Worm (Caenorhabditis elegans) whole organism, midembryonic: ENCODE results near the gene ugt-17.

Experiments used
- T22C8.4 ChIP-seq: fragments of 200-800 bp; sonication (Bioruptor generic); IDR thresholded peaks from 2 replicates; pipeline ENCODE4 v1.3.6; 2022; ENCODE audit warnings: missing genetic modification characterization, missing compliant biosample characterization
- cog-1 ChIP-seq: sonication (generic microtip); optimal IDR thresholded peaks from 2 replicates; lab custom pipeline; 2016; ENCODE audit warnings: missing genetic modification characterization, missing compliant biosample characterization
- flt-1 ChIP-seq: fragments of 200-800 bp; sonication (Bioruptor generic); IDR thresholded peaks from 2 replicates; pipeline ENCODE4 v1.3.6; 2022; ENCODE audit warnings: missing genetic modification characterization, missing compliant biosample characterization
- klf-2 ChIP-seq: fragments of 200-800 bp; sonication (Bioruptor generic); conservative IDR thresholded peaks from 2 replicates; pipeline ENCODE4 v1.3.6; 2022; ENCODE audit warnings: missing genetic modification reagents, missing genetic modification characterization, missing compliant biosample characterization
- med-1 ChIP-seq: sonication (generic microtip); optimal IDR thresholded peaks from 2 replicates; lab custom pipeline; 2017; ENCODE audit warnings: missing genetic modification characterization, mild to moderate bottlenecking, missing compliant biosample characterization, antibody characterized with exemption, missing genetic modification reagents; ENCODE audit not compliant: insufficient read depth
- ref-1 ChIP-seq: fragments of 200-800 bp; sonication (Bioruptor generic); conservative IDR thresholded peaks from 2 replicates; pipeline ENCODE4 v1.3.6; 2022; ENCODE audit warnings: missing genetic modification reagents, missing genetic modification characterization, missing compliant biosample characterization
- tab-1 ChIP-seq: fragments of 200-800 bp; sonication (Bioruptor generic); IDR thresholded peaks from 2 replicates; pipeline ENCODE4 v1.3.6; 2022; ENCODE audit warnings: missing genetic modification characterization, missing compliant biosample characterization
- ztf-23 ChIP-seq: fragments of 200-800 bp; sonication (Bioruptor generic); IDR thresholded peaks from 2 replicates; pipeline ENCODE4 v1.3.6; 2022; ENCODE audit warnings: missing genetic modification reagents, missing genetic modification characterization, missing compliant biosample characterization
- ztf-29 ChIP-seq: fragments of 200-800 bp; sonication (Bioruptor generic); IDR thresholded peaks from 2 replicates; pipeline ENCODE4 v1.3.6; 2022; ENCODE audit warnings: missing genetic modification reagents, missing genetic modification characterization, missing compliant biosample characterization

Gene ugt-17

DNA sequence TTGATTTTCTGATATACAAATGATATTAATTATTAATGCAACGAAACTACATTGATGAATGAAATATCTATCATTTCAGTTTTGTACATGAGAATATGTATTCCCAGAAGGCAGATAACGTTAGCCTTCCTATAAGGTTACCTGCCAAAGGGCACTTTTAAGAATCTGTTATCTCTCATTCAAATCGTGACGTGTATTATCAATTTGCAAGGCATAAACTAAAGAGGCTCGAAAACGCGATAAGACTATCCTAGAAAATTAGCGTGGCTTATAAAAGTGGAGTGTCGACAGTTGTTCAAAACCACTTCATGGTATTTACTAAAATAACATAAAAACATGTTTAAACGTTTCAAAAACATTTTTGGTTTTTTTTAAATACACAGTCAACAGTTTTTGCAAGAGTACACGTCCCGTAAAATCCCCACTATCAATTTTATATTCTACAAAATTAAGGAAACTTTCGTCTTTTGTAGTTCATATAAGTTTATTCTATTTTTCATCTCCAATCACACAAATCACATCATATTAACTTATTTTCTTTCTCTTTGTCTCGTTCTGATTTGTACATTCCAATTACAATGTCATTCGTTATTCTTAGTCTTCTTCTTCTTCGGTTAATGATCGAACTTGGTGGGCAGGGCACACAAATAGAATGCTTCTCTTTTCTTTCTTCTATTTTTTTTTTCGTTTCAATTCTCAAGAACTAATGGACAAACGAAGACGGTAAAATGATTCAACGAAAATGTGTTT is 20.2 kb upstream of the ugt-17 start, which contains the start of gene C08B6.10:
C08B6.10 (plus strand) TSS at position 700 of the 750 bp plus-strand sequence.
- TF ChIP-seq flt-1 (no peak), T22C8.4 (no peak), klf-2 (no peak), ztf-29 (GFP tag; lab: Robert Waterston, UW) (no peak), med-1 (no peak), cog-1 (tag; lab: Kevin White, UChicago) (no peak), ref-1 (GFP tag; lab: Robert Waterston, UW) (no peak), ztf-23 (GFP tag; lab: Robert Waterston, UW) (no peak), tab-1 (GFP tag; lab: Robert Waterston, UW) (no peak)

DNA sequence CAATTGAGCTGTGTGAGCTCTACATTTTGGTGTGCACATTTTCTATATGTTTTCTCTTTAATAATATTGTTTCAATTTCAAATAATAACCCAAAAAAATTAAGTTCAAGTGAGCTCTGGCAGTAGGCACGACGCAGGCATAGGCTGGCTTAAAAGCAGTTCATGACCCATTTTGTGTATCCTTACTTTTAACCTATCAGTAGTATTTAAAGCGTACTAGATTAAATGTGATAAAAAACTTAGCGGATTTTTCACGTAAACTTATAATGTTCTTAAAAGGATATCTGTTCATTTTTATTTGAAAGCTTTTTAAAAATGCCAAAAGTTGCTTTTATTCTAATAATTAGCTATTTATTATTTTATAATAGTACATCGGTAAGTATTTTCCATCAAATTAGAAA is 18.6 kb upstream of the ugt-17 start, which contains the start of gene C08B6.6:
C08B6.6 (plus strand) TSS at position 301 of the 400 bp plus-strand sequence.
- TF ChIP-seq tab-1 (GFP tag; lab: Robert Waterston, UW), result no peak

DNA sequence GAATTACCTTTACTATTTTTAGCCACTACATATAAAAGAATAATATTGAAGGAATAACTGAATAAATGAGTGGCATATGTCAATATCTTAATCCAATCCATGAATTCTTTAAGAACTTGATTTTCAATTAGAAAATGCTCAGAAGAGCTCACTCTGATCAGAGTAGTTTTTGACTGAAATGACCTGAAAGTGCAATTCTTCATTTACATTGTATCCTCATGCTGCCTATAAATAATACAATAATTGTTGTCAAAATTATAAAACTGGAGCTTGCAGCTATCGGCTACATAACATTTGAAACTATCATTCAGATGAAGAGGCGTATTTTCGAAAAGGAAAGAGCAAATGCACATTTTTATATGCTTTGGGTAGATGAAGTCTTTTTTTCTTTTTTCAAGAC is 17.9 kb upstream of the ugt-17 start, which contains the start of gene srxa-19:
srxa-19 (minus strand) TSS at position 101 of the 400 bp plus-strand sequence.
- TF ChIP-seq flt-1 (no peak), klf-2 (no peak)

DNA sequence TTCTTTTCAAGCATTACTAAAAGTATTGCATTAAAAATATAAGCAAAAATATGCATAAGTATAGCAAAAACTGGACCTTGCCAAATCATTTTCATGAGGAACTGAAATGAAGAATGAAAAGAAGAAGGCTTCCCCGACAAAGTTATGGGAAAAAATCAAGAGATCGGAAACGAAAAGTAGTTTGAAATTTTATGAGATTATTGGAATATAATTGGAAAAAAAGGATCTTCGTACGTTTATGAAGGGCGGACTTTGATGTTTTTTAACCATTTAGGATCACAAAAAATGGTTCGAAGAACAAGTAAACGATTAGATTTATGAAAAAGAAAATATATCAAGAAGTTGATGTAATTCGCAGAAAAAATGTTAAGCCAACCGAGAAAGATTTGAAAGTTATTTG is 16.1 kb upstream of the ugt-17 start, which contains the start of gene srxa-18:
srxa-18 (minus strand) TSS at position 100 of the 400 bp plus-strand sequence.
- TF ChIP-seq flt-1 (no peak), ref-1 (GFP tag; lab: Robert Waterston, UW) (no peak), T22C8.4 (no peak), ztf-23 (GFP tag; lab: Robert Waterston, UW) (no peak), ztf-29 (GFP tag; lab: Robert Waterston, UW) (no peak), cog-1 (tag; lab: Kevin White, UChicago) (no peak), med-1 (no peak), klf-2 (no peak), tab-1 (GFP tag; lab: Robert Waterston, UW) (no peak)

DNA sequence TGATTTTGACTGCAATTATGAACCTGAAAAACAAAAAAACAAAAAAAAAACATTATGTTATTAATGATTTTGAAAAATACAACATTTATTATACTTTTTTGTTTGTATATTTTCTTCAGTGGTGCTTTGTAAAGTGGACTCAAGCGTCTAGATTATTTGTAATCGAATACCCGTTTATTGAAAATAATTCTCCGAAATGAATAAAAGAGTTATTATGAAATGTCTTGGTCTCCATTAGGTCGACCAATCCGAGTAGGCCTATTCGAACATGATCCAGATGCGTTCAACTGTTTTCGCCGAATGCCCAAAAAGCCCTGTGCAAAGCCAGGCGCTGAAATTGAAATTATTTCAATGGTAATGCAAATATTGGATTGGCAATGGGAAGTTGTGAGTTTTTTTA is 12.7 kb upstream of the ugt-17 start, which contains the start of gene C08B6.5:
C08B6.5 (plus strand) TSS at position 301 of the 400 bp plus-strand sequence.
- TF ChIP-seq T22C8.4 (no peak), ztf-29 (GFP tag; lab: Robert Waterston, UW) (no peak), ztf-23 (GFP tag; lab: Robert Waterston, UW) (no peak), flt-1 (no peak), klf-2 (no peak), ref-1 (GFP tag; lab: Robert Waterston, UW) (no peak), med-1 (no peak), cog-1 (tag; lab: Kevin White, UChicago) (no peak), tab-1 (GFP tag; lab: Robert Waterston, UW) (no peak)

DNA sequence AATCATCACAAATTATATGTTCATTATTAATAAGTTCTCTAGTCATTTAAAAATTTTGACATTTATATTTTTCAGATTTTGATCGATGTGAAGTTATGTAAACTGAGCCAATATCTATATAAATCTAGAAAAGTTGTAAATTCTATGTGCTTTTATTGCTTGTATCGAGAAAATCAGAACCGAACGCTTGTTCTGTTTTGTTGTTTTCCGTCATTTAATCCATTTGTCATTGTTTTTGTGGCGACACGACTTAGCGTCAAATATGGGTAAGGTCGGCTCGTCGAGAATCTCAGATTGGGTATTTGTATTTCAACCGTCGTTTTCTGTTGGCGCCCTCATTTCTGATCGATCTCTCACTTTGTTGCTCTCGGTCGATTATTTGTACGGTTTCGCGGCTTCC is 9.6 kb upstream of the ugt-17 start, which contains the start of gene cht-5:
cht-5 (plus strand) TSS at position 301 of the 400 bp plus-strand sequence.
- no peak for TF ChIP-seq cog-1 (tag; lab: Kevin White, UChicago)
- TF ChIP-seq flt-1, result no peak
- no peak for TF ChIP-seq ztf-23 (GFP tag; lab: Robert Waterston, UW)
- TF ChIP-seq ref-1 (GFP tag; lab: Robert Waterston, UW), result no peak
- no peak for TF ChIP-seq ztf-29 (GFP tag; lab: Robert Waterston, UW)
- no peak for TF ChIP-seq klf-2
- no peak for TF ChIP-seq tab-1 (GFP tag; lab: Robert Waterston, UW)
- no peak for TF ChIP-seq med-1
- TF ChIP-seq T22C8.4, result no peak

DNA sequence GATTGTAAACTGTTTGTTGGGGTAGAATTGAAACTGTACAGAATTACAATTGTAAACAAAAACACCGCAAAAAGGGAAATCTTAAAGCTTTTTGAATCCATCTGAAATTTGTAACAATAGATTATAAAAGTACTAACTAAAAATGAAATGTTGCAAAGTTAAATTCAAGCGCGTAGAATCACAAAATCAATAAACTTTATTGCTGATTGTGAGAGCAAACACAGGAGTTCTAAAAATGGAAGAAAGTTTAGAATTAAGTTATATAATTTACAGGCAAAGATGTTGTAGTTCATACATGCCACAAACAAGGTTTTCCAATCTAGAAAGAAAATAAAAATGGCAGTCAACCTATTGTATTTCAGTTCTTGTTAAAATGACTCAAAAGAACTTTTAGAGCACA is 7.4 kb upstream of the ugt-17 start, which contains the start of gene C08B6.3:
C08B6.3 (minus strand) TSS at position 101 of the 400 bp plus-strand sequence.
- TF ChIP-seq flt-1, result no peak
- no peak for TF ChIP-seq tab-1 (GFP tag; lab: Robert Waterston, UW)
- TF ChIP-seq med-1, result no peak
- no peak for TF ChIP-seq klf-2
- no peak for TF ChIP-seq ref-1 (GFP tag; lab: Robert Waterston, UW)
- TF ChIP-seq T22C8.4, result no peak
- TF ChIP-seq ztf-23 (GFP tag; lab: Robert Waterston, UW), result no peak
- no peak for TF ChIP-seq ztf-29 (GFP tag; lab: Robert Waterston, UW)
- no peak for TF ChIP-seq cog-1 (tag; lab: Kevin White, UChicago)

DNA sequence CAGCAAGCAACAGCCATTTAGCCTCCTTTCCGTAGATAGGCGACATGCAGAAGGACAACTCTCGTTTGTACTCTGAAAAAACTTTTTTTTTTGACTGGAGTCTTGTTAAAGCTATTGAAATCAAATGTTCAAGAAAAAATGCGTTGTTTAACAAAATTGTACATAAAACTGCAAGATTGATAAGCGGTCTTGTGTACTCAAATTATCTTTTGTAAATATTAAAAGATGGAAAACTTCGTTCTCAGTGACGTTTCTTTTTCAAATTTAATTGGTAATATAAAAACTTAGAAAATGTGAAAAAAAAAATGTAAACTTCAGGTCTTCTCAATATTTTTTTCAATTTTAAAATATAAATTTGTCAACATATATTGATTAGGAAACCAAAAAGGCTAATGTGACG is 6.4 kb upstream of the ugt-17 start:
- no peak for TF ChIP-seq ztf-29 (GFP tag; lab: Robert Waterston, UW)
- no peak for TF ChIP-seq klf-2
- no peak for TF ChIP-seq T22C8.4
- TF ChIP-seq med-1, result no peak
- TF ChIP-seq tab-1 (GFP tag; lab: Robert Waterston, UW), result no peak
- TF ChIP-seq flt-1, result no peak
- no peak for TF ChIP-seq cog-1 (tag; lab: Kevin White, UChicago)
- TF ChIP-seq ref-1 (GFP tag; lab: Robert Waterston, UW), result no peak
- no peak for TF ChIP-seq ztf-23 (GFP tag; lab: Robert Waterston, UW)

DNA sequence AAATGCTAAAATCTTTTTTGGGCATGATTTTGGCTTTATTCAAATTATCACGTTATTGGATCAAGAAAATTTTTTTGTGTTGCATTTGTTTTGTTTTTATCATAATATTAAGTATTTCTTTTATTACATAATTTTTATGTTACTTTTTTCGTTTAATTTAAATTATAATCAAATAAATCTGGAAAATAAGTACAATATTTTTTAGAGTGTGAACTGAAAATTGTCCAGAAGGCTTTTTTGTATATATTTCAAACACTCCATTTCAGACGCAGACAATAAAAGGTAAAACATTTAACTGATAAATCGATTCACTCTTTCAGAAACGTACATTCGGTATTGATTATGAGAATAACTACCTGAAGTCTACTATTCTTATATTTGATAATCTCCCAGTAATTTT is 2.5 kb upstream of the ugt-17 start, which contains the start of gene C08B6.11:
C08B6.11 (plus strand) TSS at position 301 of the 400 bp plus-strand sequence.
- TF ChIP-seq cog-1 (tag; lab: Kevin White, UChicago) (no peak), T22C8.4 (no peak), ztf-23 (GFP tag; lab: Robert Waterston, UW) (no peak), klf-2 (no peak), flt-1 (no peak), ref-1 (GFP tag; lab: Robert Waterston, UW) (no peak), med-1 (no peak), ztf-29 (GFP tag; lab: Robert Waterston, UW) (no peak), tab-1 (GFP tag; lab: Robert Waterston, UW) (no peak)

DNA sequence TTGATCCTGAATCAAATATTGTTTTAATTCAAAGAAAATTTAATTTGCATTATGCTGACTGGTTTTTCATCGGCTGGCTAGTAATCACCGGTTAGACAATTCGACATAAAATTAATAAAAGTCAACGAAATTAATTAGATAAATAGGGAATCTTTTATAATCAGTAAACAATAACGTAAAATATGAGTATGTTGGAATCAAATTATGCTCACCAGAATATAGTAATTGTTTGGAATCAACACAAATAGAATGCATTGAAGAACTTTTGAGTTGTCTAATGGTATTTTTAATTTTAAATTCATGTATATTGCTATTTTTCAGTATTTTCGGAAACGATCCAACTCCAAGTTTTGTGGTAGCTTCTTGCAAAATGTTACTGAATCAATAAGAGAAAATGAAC is 648 bp upstream of the ugt-17 start, which contains the start of gene C08B6.2:
C08B6.2 (plus strand) TSS at position 301 of the 400 bp plus-strand sequence.
- no peak for TF ChIP-seq cog-1 (tag; lab: Kevin White, UChicago)
- TF ChIP-seq ref-1 (GFP tag; lab: Robert Waterston, UW), result no peak
- no peak for TF ChIP-seq ztf-29 (GFP tag; lab: Robert Waterston, UW)
- no peak for TF ChIP-seq med-1
- no peak for TF ChIP-seq tab-1 (GFP tag; lab: Robert Waterston, UW)
- no peak for TF ChIP-seq flt-1
- TF ChIP-seq ztf-23 (GFP tag; lab: Robert Waterston, UW), result no peak
- no peak for TF ChIP-seq klf-2
- TF ChIP-seq T22C8.4, result no peak
